Fruit fly (Drosophila melanogaster) S2 (cell line): ENCODE data around the gene CG14820.

Experiments
- CG8478 ChIP-seq: fragments of >200 bp; optimal IDR thresholded peaks from 2 replicates; lab custom pipeline; 2018
- CTCF ChIP-seq, 2 experiments: fragments of >200 bp; optimal IDR thresholded peaks; 2 replicates each; lab custom pipeline; 2018

DNA sequence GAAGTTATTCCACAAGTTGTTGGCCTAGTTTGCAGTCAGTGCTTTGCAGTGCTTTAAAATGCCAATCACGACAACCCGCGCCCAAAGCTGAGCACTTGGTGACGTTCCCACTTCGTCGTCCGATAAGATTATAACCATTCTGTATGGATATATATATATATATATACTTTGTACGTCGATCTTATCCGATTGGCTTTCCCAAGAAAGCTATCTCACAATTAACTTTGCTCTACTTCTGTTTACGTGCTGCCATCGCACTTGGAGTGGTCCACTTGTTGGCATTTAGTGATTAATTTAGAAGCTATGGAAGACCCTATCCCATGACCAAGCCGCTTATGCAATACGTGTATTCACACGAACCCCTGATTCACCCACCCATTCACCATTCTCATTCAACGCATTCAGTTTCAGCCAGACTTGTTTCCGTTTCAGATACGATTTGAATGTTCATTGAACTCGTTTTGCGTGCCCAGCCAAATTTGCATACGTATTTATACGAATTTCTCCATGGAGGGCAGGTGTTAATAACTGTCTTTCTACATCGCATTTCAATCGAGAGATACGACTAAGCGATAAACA, 29.4 kb downstream of the CG14820 start:
- no peak for TF ChIP-seq CG8478 (lab: Kevin White, UChicago)
- TF ChIP-seq CTCF (optimal IDR thresholded peaks at IDR 0.05; lab: Kevin White, UChicago) = no peak
